Fruit fly (Drosophila melanogaster) whole organism, wandering third instar larva: ENCODE measurements around the gene rasp.

Source experiments
- Abd-B ChIP-seq: fragments of >200 bp; optimal IDR thresholded peaks from 2 replicates; lab custom pipeline; 2017; ENCODE audit warnings: missing biosample characterization, missing genetic modification characterization
- CG32264 ChIP-seq: fragments of 200-800 bp; sonication (Bioruptor generic); optimal IDR thresholded peaks from 2 replicates; lab custom pipeline; 2016; ENCODE audit warnings: missing biosample characterization, missing genetic modification characterization
- CG9705 ChIP-seq: fragments of 200-800 bp; sonication (Bioruptor generic); optimal IDR thresholded peaks from 2 replicates; lab custom pipeline; 2018; ENCODE audit warnings: missing biosample characterization, mild to moderate bottlenecking, missing genetic modification characterization
- CrebA ChIP-seq: fragments of 200-800 bp; sonication (Bioruptor generic); optimal IDR thresholded peaks from 2 replicates; lab custom pipeline; 2016; ENCODE audit warnings: missing biosample characterization, mild to moderate bottlenecking, missing genetic modification characterization, borderline replicate concordance
- Dfd ChIP-seq: fragments of >200 bp; optimal IDR thresholded peaks from 2 replicates; lab custom pipeline; 2017; ENCODE audit warnings: missing biosample characterization, missing genetic modification characterization
- Dif ChIP-seq: fragments of 200-275, 200-300 bp; sonication (Bioruptor generic); optimal IDR thresholded peaks from 2 replicates; lab custom pipeline; 2018; ENCODE audit warnings: missing biosample characterization, missing genetic modification characterization; ENCODE audit not compliant: partially characterized antibody
- GATAd ChIP-seq: sonication (Bioruptor generic); optimal IDR thresholded peaks from 2 replicates; lab custom pipeline; 2016; ENCODE audit warnings: missing biosample characterization, missing genetic modification characterization
- HLH106 ChIP-seq: fragments of 200-800 bp; optimal IDR thresholded peaks from 3 replicates; lab custom pipeline; 2019; ENCODE audit warnings: missing biosample characterization, mild to moderate bottlenecking, missing genetic modification characterization, moderate library complexity
- Hnf4 ChIP-seq: fragments of 200-800 bp; sonication (Bioruptor generic); optimal IDR thresholded peaks from 2 replicates; lab custom pipeline; 2016; ENCODE audit warnings: missing biosample characterization, mild to moderate bottlenecking, missing genetic modification characterization
- Hr78 ChIP-seq: fragments of >200 bp; optimal IDR thresholded peaks from 2 replicates; lab custom pipeline; 2017; ENCODE audit warnings: missing biosample characterization, missing genetic modification characterization
- Hr83 ChIP-seq: fragments of 200-300 bp; sonication (Bioruptor generic); optimal IDR thresholded peaks from 2 replicates; lab custom pipeline; 2016; ENCODE audit warnings: missing biosample characterization, mild to moderate bottlenecking, missing genetic modification characterization, moderate library complexity; ENCODE audit not compliant: poor library complexity, severe bottlenecking
- Jra ChIP-seq: sonication (Bioruptor generic); optimal IDR thresholded peaks from 2 replicates; lab custom pipeline; 2016; ENCODE audit warnings: missing biosample characterization, missing genetic modification characterization
- Mio ChIP-seq: sonication (Bioruptor generic); optimal IDR thresholded peaks from 2 replicates; lab custom pipeline; 2016; ENCODE audit warnings: missing biosample characterization, missing genetic modification characterization
- Myc ChIP-seq: fragments of >200 bp; optimal IDR thresholded peaks from 2 replicates; lab custom pipeline; 2017
- N ChIP-seq: fragments of >200 bp; optimal IDR thresholded peaks from 2 replicates; lab custom pipeline; 2018; ENCODE audit warnings: missing biosample characterization, missing external identifiers, missing genetic modification characterization
- OdsH ChIP-seq: fragments of 200-800 bp; sonication (Bioruptor generic); optimal IDR thresholded peaks from 2 replicates; lab custom pipeline; 2016; ENCODE audit warnings: missing biosample characterization, mild to moderate bottlenecking, missing genetic modification characterization
- Rel ChIP-seq, 2 experiments: fragments of 200-800 bp; sonication (Bioruptor generic) in 1 of 2; optimal IDR thresholded peaks; 2 replicates in 1 of 2; 3 replicates in 1 of 2; lab custom pipeline; 2016 to 2019; ENCODE audit warnings: mild to moderate bottlenecking in 2 of 2, missing biosample characterization in 2 of 2, missing genetic modification characterization in 2 of 2, moderate library complexity in 1 of 2
- Sp1 ChIP-seq: fragments of 200-800 bp; sonication (Bioruptor generic); optimal IDR thresholded peaks from 3 replicates; lab custom pipeline; 2019; ENCODE audit warnings: missing biosample characterization, mild to moderate bottlenecking, missing genetic modification characterization, moderate library complexity
- Vsx2 ChIP-seq: fragments of 200-300, 225-300 bp; sonication (Bioruptor generic); optimal IDR thresholded peaks from 2 replicates; lab custom pipeline; 2018; ENCODE audit warnings: missing biosample characterization, missing genetic modification characterization; ENCODE audit not compliant: partially characterized antibody
- br ChIP-seq: fragments of 200-800 bp; sonication (Bioruptor generic); optimal IDR thresholded peaks from 2 replicates; lab custom pipeline; 2016; ENCODE audit warnings: missing biosample characterization, missing genetic modification characterization
- brk ChIP-seq: fragments of 200-800 bp; sonication (Bioruptor generic); optimal IDR thresholded peaks from 2 replicates; lab custom pipeline; 2016; ENCODE audit warnings: missing biosample characterization, mild to moderate bottlenecking, missing genetic modification characterization
- dl ChIP-seq, 2 experiments: fragments of 175-275, 200-275 bp in 1 of 2; fragments of 200-275 bp in 1 of 2; sonication (Bioruptor generic); optimal IDR thresholded peaks; lab custom pipeline; 2018; ENCODE audit warnings: mild to moderate bottlenecking in 2 of 2, missing biosample characterization in 2 of 2, missing genetic modification characterization in 2 of 2, moderate library complexity in 2 of 2; ENCODE audit not compliant: partially characterized antibody in 2 of 2, insufficient read depth in 1 of 2
- dmrt93B ChIP-seq: fragments of 200-800 bp; sonication (Bioruptor generic); optimal IDR thresholded peaks from 2 replicates; lab custom pipeline; 2018; ENCODE audit warnings: missing biosample characterization, mild to moderate bottlenecking, missing genetic modification characterization
- dsf ChIP-seq: sonication (Bioruptor generic); optimal IDR thresholded peaks from 2 replicates; lab custom pipeline; 2016; ENCODE audit warnings: missing biosample characterization, missing genetic modification characterization, borderline replicate concordance
- ey ChIP-seq: fragments of 200-800 bp; sonication (Bioruptor generic); optimal IDR thresholded peaks from 2 replicates; lab custom pipeline; 2016; ENCODE audit warnings: missing biosample characterization, missing genetic modification characterization
- foxo ChIP-seq, 2 experiments: fragments of 200-800 bp; sonication (Bioruptor generic); optimal IDR thresholded peaks; 2 replicates in 1 of 2; 3 replicates in 1 of 2; lab custom pipeline; 2016 to 2017; ENCODE audit warnings: missing biosample characterization in 2 of 2, missing genetic modification characterization in 2 of 2
- fru ChIP-seq: fragments of 200-800 bp; sonication (Bioruptor generic); optimal IDR thresholded peaks from 3 replicates; lab custom pipeline; 2016; ENCODE audit warnings: missing biosample characterization, mild to moderate bottlenecking, missing genetic modification characterization
- h ChIP-seq: fragments of 200-800 bp; sonication (Bioruptor generic); optimal IDR thresholded peaks from 3 replicates; lab custom pipeline; 2016; ENCODE audit warnings: missing biosample characterization, mild to moderate bottlenecking, missing genetic modification characterization
- jim ChIP-seq: fragments of 175-275, 200-325 bp; sonication (Bioruptor generic); optimal IDR thresholded peaks from 2 replicates; lab custom pipeline; 2016; ENCODE audit warnings: missing biosample characterization, mild to moderate bottlenecking, missing genetic modification characterization
- lola ChIP-seq: fragments of >200 bp; optimal IDR thresholded peaks from 2 replicates; lab custom pipeline; 2017; ENCODE audit warnings: missing biosample characterization, missing genetic modification characterization
- pan ChIP-seq: fragments of >200 bp; optimal IDR thresholded peaks from 2 replicates; lab custom pipeline; 2017
- psq ChIP-seq: fragments of 200-800 bp; sonication (Bioruptor generic); optimal IDR thresholded peaks from 3 replicates; lab custom pipeline; 2017; ENCODE audit warnings: missing biosample characterization, mild to moderate bottlenecking, missing genetic modification characterization, moderate library complexity
- rgr ChIP-seq: fragments of 200-800 bp; sonication (Bioruptor generic); optimal IDR thresholded peaks from 3 replicates; lab custom pipeline; 2016; ENCODE audit warnings: missing biosample characterization, mild to moderate bottlenecking, missing genetic modification characterization
- sage ChIP-seq: fragments of 200-800 bp; sonication (Bioruptor generic); optimal IDR thresholded peaks from 2 replicates; lab custom pipeline; 2016; ENCODE audit warnings: missing biosample characterization, mild to moderate bottlenecking, missing genetic modification characterization
- sv ChIP-seq: fragments of 200-800 bp; sonication (Bioruptor generic); optimal IDR thresholded peaks from 3 replicates; lab custom pipeline; 2016; ENCODE audit warnings: missing biosample characterization, missing genetic modification characterization
- tai ChIP-seq: sonication (Bioruptor generic); optimal IDR thresholded peaks from 2 replicates; lab custom pipeline; 2016; ENCODE audit warnings: missing biosample characterization, missing genetic modification characterization
- usp ChIP-seq: fragments of >200 bp; optimal IDR thresholded peaks from 2 replicates; lab custom pipeline; 2017; ENCODE audit warnings: missing biosample characterization, missing genetic modification characterization
- woc ChIP-seq: sonication (Bioruptor generic); optimal IDR thresholded peaks from 2 replicates; lab custom pipeline; 2016; ENCODE audit warnings: missing biosample characterization, mild to moderate bottlenecking, missing genetic modification characterization

rasp gene

dm6 chr3L:3148125-3149059 is 13.6 kb upstream of the rasp start, which contains the start of the genes Usp5 and BtbVII:
TSS of gene Usp5 (minus strand) at chr3L:3148358.
TSS of gene BtbVII (plus strand) at chr3L:3148646.
- TF ChIP-seq Hr78 (GFP tag; lab: Kevin White, UChicago) (no peak), rgr (peak; percentile 68), Dfd (GFP tag; lab: Kevin White, UChicago) (no peak), Vsx2 (GFP tag; lab: Kevin White, UChicago) (no peak), br (GFP tag; lab: Kevin White, UChicago) (peak; percentile 76), psq (GFP tag; lab: Kevin White, UChicago) (peak; percentile 26), Myc (lab: Kevin White, UChicago) (no peak), CG9705 (peak; percentile 12), Hr83 (GFP tag; lab: Kevin White, UChicago) (peak; percentile 30), Sp1 (GFP tag; lab: Kevin White, UChicago) (peak; percentile 44), GATAd (no peak), OdsH (GFP tag; lab: Kevin White, UChicago) (peak; percentile 69), Dif (no peak), h (peak; percentile 72), lola (GFP tag; lab: Kevin White, UChicago) (no peak), brk (GFP tag; lab: Kevin White, UChicago) (no peak), HLH106 (peak; percentile 59), usp (GFP tag; lab: Kevin White, UChicago) (no peak), dsf (peak; percentile 16), Jra (GFP tag; lab: Kevin White, UChicago) (peak; percentile 65), pan (no peak), Mio (no peak), jim (GFP tag; lab: Kevin White, UChicago) (no peak), fru (peak; percentile 58), CrebA (GFP tag; lab: Kevin White, UChicago) (no peak), ey (peak; percentile 65), Rel (GFP tag; optimal IDR thresholded peaks at IDR 0.05; lab: Kevin White, UChicago) (no peak), Rel (tag; optimal IDR thresholded peaks at IDR 0.05; lab: Kevin White, UChicago) (peak; percentile 2), tai (no peak), foxo (GFP tag; optimal IDR thresholded peaks at IDR 0.05; lab: Kevin White, UChicago) (peak in 1 of 2 experiments; percentile 76), sage (no peak), dmrt93B (GFP tag; lab: Kevin White, UChicago) (no peak), Abd-B (no peak), woc (GFP tag; lab: Kevin White, UChicago) (no peak), CG32264 (peak; percentile 6), dl (GFP tag; optimal IDR thresholded peaks at IDR 0.05; lab: Kevin White, UChicago; ENCODE audit: insufficient read depth in 1 of 2, partially characterized antibody in 2 of 2) (no peak), N (GFP tag; lab: Kevin White, UChicago) (no peak), Hnf4 (GFP tag; lab: Kevin White, UChicago) (no peak), sv (GFP tag; lab: Kevin White, UChicago) (peak; percentile 22)
- TF ChIP-seq, all 38 proteins: peak for 17

- TF ChIP-seq sage (no peak), Hnf4 (GFP tag; lab: Kevin White, UChicago) (no peak), dmrt93B (GFP tag; lab: Kevin White, UChicago) (no peak), OdsH (GFP tag; lab: Kevin White, UChicago) (no peak), psq (GFP tag; lab: Kevin White, UChicago) (peak; percentile 62), rgr (no peak), h (peak; percentile 9), Sp1 (GFP tag; lab: Kevin White, UChicago) (peak; percentile 47), Rel (GFP tag; optimal IDR thresholded peaks at IDR 0.05; lab: Kevin White, UChicago) (no peak), Rel (tag; optimal IDR thresholded peaks at IDR 0.05; lab: Kevin White, UChicago) (peak; percentile 14)
Measured at dm6 chr3L:3149060-3149872, 12.7 kb upstream of the rasp start.
